Fruit fly (Drosophila melanogaster): ENCODE data around the gene CG8087.
A peak's percentile ranks its signal among the peaks of the same experiment; 100 is the strongest.

The CG8087 gene

DNA sequence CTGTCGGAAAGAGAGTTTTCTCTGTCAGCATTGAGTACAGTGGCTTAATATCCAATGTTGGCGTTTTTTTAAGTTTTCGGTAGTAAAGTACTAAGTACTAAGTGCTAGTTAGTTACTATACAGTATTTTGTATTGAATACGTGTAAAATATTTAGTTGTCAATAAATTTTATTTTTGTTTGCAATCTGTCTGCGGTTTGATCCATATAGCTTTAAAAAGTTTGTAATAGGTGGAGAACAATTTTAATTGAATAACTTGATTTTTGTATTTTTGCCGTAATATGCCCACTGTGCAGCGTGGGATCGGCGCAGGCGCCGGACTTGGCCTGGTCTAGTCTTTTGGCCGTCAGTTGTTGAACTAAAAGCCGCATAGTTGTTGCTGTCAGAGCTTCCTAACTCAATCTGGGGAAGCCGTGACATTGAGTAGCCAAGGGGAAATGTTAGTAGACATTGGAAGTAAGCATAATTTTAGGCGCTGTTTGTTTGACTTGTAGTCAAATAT is 6.2 kb downstream of the CG8087 start (continued):
- TF ChIP-seq gsb-n (tag; optimal IDR thresholded peaks at IDR 0.05) (peak; percentile 84), fd3F (GFP tag; optimal IDR thresholded peaks at IDR 0.05) (peak; percentile 88), shn (GFP tag; optimal IDR thresholded peaks at IDR 0.05) (peak; percentile 88), CTCF (GFP tag; optimal IDR thresholded peaks at IDR 0.05) (peak; percentile 42), Aef1 (GFP tag; IDR thresholded peaks at IDR 0.05) (peak; percentile 82), CG1647 (GFP tag; optimal IDR thresholded peaks at IDR 0.05) (peak; percentile 80), repo (GFP tag; optimal IDR thresholded peaks at IDR 0.05) (peak; percentile 87), CG2202 (tag; optimal IDR thresholded peaks at IDR 0.05) (peak; percentile 41), wdn (GFP tag; IDR thresholded peaks at IDR 0.05) (peak; percentile 80), CG15479 (GFP tag; optimal IDR thresholded peaks at IDR 0.05) (no peak), Elba2 (GFP tag; optimal IDR thresholded peaks at IDR 0.05) (no peak), CG16815 (GFP tag; optimal IDR thresholded peaks at IDR 0.05) (peak; percentile 73), jing (GFP tag; optimal IDR thresholded peaks at IDR 0.05) (peak; percentile 80), CG4854 (GFP tag; optimal IDR thresholded peaks at IDR 0.05) (peak; percentile 84), yki (optimal IDR thresholded peaks at IDR 0.05) (no peak), Dad (GFP tag; optimal IDR thresholded peaks at IDR 0.05) (peak; percentile 87), Hsf (GFP tag; optimal IDR thresholded peaks at IDR 0.05) (peak; percentile 93), Oli (tag; optimal IDR thresholded peaks at IDR 0.05) (peak; percentile 95), CG1832 (GFP tag; optimal IDR thresholded peaks at IDR 0.05) (no peak), Meics (GFP tag; optimal IDR thresholded peaks at IDR 0.05) (peak; percentile 94), CG17912 (GFP tag; optimal IDR thresholded peaks at IDR 0.05) (peak; percentile 44), Lhr (GFP tag; optimal IDR thresholded peaks at IDR 0.05) (peak; percentile 58), sens-2 (GFP tag; IDR thresholded peaks at IDR 0.05) (peak; percentile 60), Awh (GFP tag; IDR thresholded peaks at IDR 0.05) (peak; percentile 80), CG2129 (GFP tag; IDR thresholded peaks at IDR 0.05; ENCODE audit: partially characterized antibody) (no peak), CG14860 (GFP tag; IDR thresholded peaks at IDR 0.05; ENCODE audit: partially characterized antibody) (no peak), Hand (GFP tag; optimal IDR thresholded peaks at IDR 0.05) (peak; percentile 91), disco-r (GFP tag; optimal IDR thresholded peaks at IDR 0.05) (peak; percentile 86), hbn (GFP tag; IDR thresholded peaks at IDR 0.05; ENCODE audit: partially characterized antibody) (no peak), Antp (GFP tag; optimal IDR thresholded peaks at IDR 0.05) (peak; percentile 87), NfI (GFP tag; optimal IDR thresholded peaks at IDR 0.05) (peak; percentile 94), Xrp1 (GFP tag; IDR thresholded peaks at IDR 0.05) (peak; percentile 82), Trl (optimal IDR thresholded peaks at IDR 0.05) (peak in 1 of 2 experiments; percentile 84), Trl (GFP tag; optimal IDR thresholded peaks at IDR 0.05) (peak; percentile 82), E2f2 (GFP tag; IDR thresholded peaks at IDR 0.05) (peak; percentile 66), Ravus (GFP tag; IDR thresholded peaks at IDR 0.05) (peak; percentile 62), gsb (GFP tag; IDR thresholded peaks at IDR 0.05) (peak; percentile 65), CG2712 (tag; optimal IDR thresholded peaks at IDR 0.05) (peak; percentile 92), Dek (tag; optimal IDR thresholded peaks at IDR 0.05) (peak; percentile 93), Dref (GFP tag; IDR thresholded peaks at IDR 0.05) (0 out of 2 replicates have a peak, but pooled peaks have one; percentile 8), emc (GFP tag; optimal IDR thresholded peaks at IDR 0.05) (peak; percentile 60), mld (GFP tag; IDR thresholded peaks at IDR 0.05; ENCODE audit: partially characterized antibody) (no peak), CG32532 (GFP tag; IDR thresholded peaks at IDR 0.05) (peak; percentile 89), Mes4 (GFP tag; optimal IDR thresholded peaks at IDR 0.05) (peak; percentile 87), tin (GFP tag; optimal IDR thresholded peaks at IDR 0.05) (peak; percentile 89), sisA (GFP tag; IDR thresholded peaks at IDR 0.05) (peak; percentile 88), CG6272 (GFP tag; IDR thresholded peaks at IDR 0.05) (peak; percentile 67), CG3847 (GFP tag; IDR thresholded peaks at IDR 0.05) (peak; percentile 81), aop (GFP tag; IDR thresholded peaks at IDR 0.05) (0 out of 2 replicates have a peak, but pooled peaks have one; percentile 33), sug (tag; optimal IDR thresholded peaks at IDR 0.05) (peak; percentile 87), sqz (GFP tag; optimal IDR thresholded peaks at IDR 0.05) (peak; percentile 80), pb (GFP tag; optimal IDR thresholded peaks at IDR 0.05) (peak; percentile 90)

All from whole organism, embryonic.